Fruit fly (Drosophila melanogaster): ENCODE results near the gene CG11658.

DNA sequence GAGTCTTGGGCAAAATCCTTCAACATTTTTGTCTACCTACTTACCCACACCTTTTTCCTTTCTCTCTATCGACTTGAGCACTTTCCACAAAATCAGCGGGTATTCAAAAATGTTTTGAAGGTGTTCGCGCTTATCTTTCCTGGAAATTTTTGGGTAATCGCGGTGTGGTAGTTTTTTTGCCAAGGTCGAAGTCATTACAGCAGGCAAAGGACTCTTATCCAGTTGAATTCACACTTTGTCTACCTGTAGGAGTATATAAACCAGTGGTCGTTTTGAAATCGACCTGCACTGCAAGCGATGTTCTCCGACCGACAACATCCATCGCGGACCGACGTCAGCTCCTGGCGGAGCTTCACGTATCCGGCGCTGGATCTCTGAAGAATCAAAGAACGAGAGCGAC, 15.5 kb downstream of the CG11658 start:
- TF ChIP-seq dl (GFP tag; optimal IDR thresholded peaks at IDR 0.05; ENCODE audit: insufficient read depth in 1 of 2, partially characterized antibody in 2 of 2): no peak
- no peak for TF ChIP-seq foxo (GFP tag; optimal IDR thresholded peaks at IDR 0.05)
- no peak for TF ChIP-seq rgr (GFP tag; optimal IDR thresholded peaks at IDR 0.05)
- TF ChIP-seq Mio (GFP tag; optimal IDR thresholded peaks at IDR 0.05): no peak
- TF ChIP-seq Dfd (GFP tag; optimal IDR thresholded peaks at IDR 0.05): no peak
- TF ChIP-seq GATAd (GFP tag; optimal IDR thresholded peaks at IDR 0.05): no peak
- no peak for TF ChIP-seq CG9705 (GFP tag; optimal IDR thresholded peaks at IDR 0.05)
- no peak for TF ChIP-seq OdsH (GFP tag; optimal IDR thresholded peaks at IDR 0.05)
- TF ChIP-seq psq (GFP tag; optimal IDR thresholded peaks at IDR 0.05): no peak
- TF ChIP-seq Hnf4 (GFP tag; optimal IDR thresholded peaks at IDR 0.05): no peak
- TF ChIP-seq N (GFP tag; optimal IDR thresholded peaks at IDR 0.05): no peak
- no peak for TF ChIP-seq h (GFP tag; optimal IDR thresholded peaks at IDR 0.05)
- no peak for TF ChIP-seq fru (GFP tag; optimal IDR thresholded peaks at IDR 0.05)
- TF ChIP-seq CrebA (GFP tag; optimal IDR thresholded peaks at IDR 0.05; ENCODE audit: borderline replicate concordance): no peak

Measured in whole organism, wandering third instar larva.